Worm (Caenorhabditis elegans) whole organism, mixed stage, embryonic: ENCODE data around the gene Y65A5A.24.

Experiments
- M03D4.4 ChIP-seq: sonication (generic microtip); optimal IDR thresholded peaks from 2 replicates; lab custom pipeline; 2017; ENCODE audit warnings: mild to moderate bottlenecking, missing genetic modification characterization, missing compliant biosample characterization
- bed-3 ChIP-seq: fragments of 200-800 bp; sonication (Bioruptor generic); optimal IDR thresholded peaks from 3 replicates; lab custom pipeline; 2018; ENCODE audit warnings: mild to moderate bottlenecking, missing genetic modification characterization, moderate library complexity, missing compliant biosample characterization
- ceh-39 ChIP-seq: fragments of 150-350 bp; optimal IDR thresholded peaks from 2 replicates; lab custom pipeline; 2014; ENCODE audit warnings: missing biosample characterization, missing genetic modification characterization
- ceh-43 ChIP-seq: fragments of 200-800 bp; sonication (Bioruptor generic); optimal IDR thresholded peaks from 2 replicates; lab custom pipeline; 2018; ENCODE audit warnings: mild to moderate bottlenecking, missing genetic modification characterization, moderate library complexity, missing compliant biosample characterization
- ceh-83 ChIP-seq: fragments of 200-800 bp; sonication (Bioruptor generic); optimal IDR thresholded peaks from 2 replicates; lab custom pipeline; 2018; ENCODE audit warnings: mild to moderate bottlenecking, missing genetic modification characterization, missing compliant biosample characterization
- ces-1 ChIP-seq: fragments of 150-350 bp; optimal IDR thresholded peaks from 2 replicates; lab custom pipeline; 2014; ENCODE audit warnings: missing biosample characterization, missing genetic modification reagents, missing genetic modification characterization
- cnd-1 ChIP-seq: fragments of 200-800 bp; sonication (Bioruptor generic); optimal IDR thresholded peaks from 2 replicates; lab custom pipeline; 2018; ENCODE audit warnings: mild to moderate bottlenecking, missing genetic modification characterization, missing compliant biosample characterization
- drap-1 ChIP-seq: fragments of 200-800 bp; sonication (Bioruptor generic); optimal IDR thresholded peaks from 3 replicates; lab custom pipeline; 2018; ENCODE audit warnings: mild to moderate bottlenecking, missing genetic modification characterization, missing compliant biosample characterization
- elt-1 ChIP-seq: sonication (generic microtip); optimal IDR thresholded peaks from 2 replicates; lab custom pipeline; 2017; ENCODE audit warnings: missing genetic modification characterization, mild to moderate bottlenecking, missing compliant biosample characterization, antibody characterized with exemption, moderate library complexity, borderline replicate concordance; ENCODE audit not compliant: insufficient read depth
- elt-3 ChIP-seq: fragments of 150-350 bp; optimal IDR thresholded peaks from 2 replicates; lab custom pipeline; 2014; ENCODE audit warnings: missing biosample characterization, missing genetic modification characterization
- flh-1 ChIP-seq: fragments of 200-800 bp; sonication (Bioruptor generic); optimal IDR thresholded peaks from 2 replicates; lab custom pipeline; 2018; ENCODE audit warnings: mild to moderate bottlenecking, missing genetic modification characterization, moderate library complexity, missing compliant biosample characterization
- ham-2 ChIP-seq: fragments of 200-800 bp; sonication (Bioruptor generic); optimal IDR thresholded peaks from 2 replicates; lab custom pipeline; 2018; ENCODE audit warnings: mild to moderate bottlenecking, missing genetic modification characterization, missing compliant biosample characterization
- hlh-1 ChIP-seq: fragments of 150-350 bp; optimal IDR thresholded peaks from 2 replicates; lab custom pipeline; 2014; ENCODE audit warnings: missing biosample characterization, missing genetic modification reagents, missing genetic modification characterization
- lin-13 ChIP-seq: fragments of 150-350 bp; optimal IDR thresholded peaks from 2 replicates; lab custom pipeline; 2014; ENCODE audit warnings: missing biosample characterization, missing genetic modification characterization
- lin-32 ChIP-seq: fragments of 200-800 bp; sonication (Bioruptor generic); optimal IDR thresholded peaks from 2 replicates; lab custom pipeline; 2018; ENCODE audit warnings: mild to moderate bottlenecking, missing genetic modification characterization, missing compliant biosample characterization
- lsy-2 ChIP-seq: fragments of 150-350 bp; optimal IDR thresholded peaks from 2 replicates; lab custom pipeline; 2014; ENCODE audit warnings: missing biosample characterization, missing genetic modification characterization
- mab-5 ChIP-seq: fragments of 150-350 bp; optimal IDR thresholded peaks from 2 replicates; lab custom pipeline; 2014; ENCODE audit warnings: missing biosample characterization, missing genetic modification characterization
- mep-1 ChIP-seq: fragments of 150-350 bp; optimal IDR thresholded peaks from 2 replicates; lab custom pipeline; 2017; ENCODE audit warnings: missing biosample characterization, missing genetic modification reagents, missing genetic modification characterization, inconsistent platforms
- mls-2 ChIP-seq: sonication (generic microtip); optimal IDR thresholded peaks from 2 replicates; lab custom pipeline; 2016; ENCODE audit warnings: mild to moderate bottlenecking, missing genetic modification characterization, moderate library complexity, missing compliant biosample characterization
- nhr-12 ChIP-seq: fragments of 150-350 bp; optimal IDR thresholded peaks from 2 replicates; lab custom pipeline; 2014; ENCODE audit warnings: missing biosample characterization, missing genetic modification characterization
- nhr-2 ChIP-seq: fragments of 150-350 bp; optimal IDR thresholded peaks from 2 replicates; lab custom pipeline; 2014; ENCODE audit warnings: missing biosample characterization, missing genetic modification characterization
- nhr-237 ChIP-seq: fragments of 150-350 bp; optimal IDR thresholded peaks from 2 replicates; lab custom pipeline; 2014; ENCODE audit warnings: missing biosample characterization, missing genetic modification characterization
- pha-4 ChIP-seq: fragments of 150-350 bp; optimal IDR thresholded peaks from 2 replicates; lab custom pipeline; 2018; ENCODE audit warnings: missing biosample characterization, missing genetic modification reagents, missing genetic modification characterization
- sem-2 ChIP-seq: fragments of 200-800 bp; sonication (Bioruptor generic); optimal IDR thresholded peaks from 2 replicates; lab custom pipeline; 2018; ENCODE audit warnings: mild to moderate bottlenecking, missing genetic modification characterization, missing compliant biosample characterization
- snpc-4 ChIP-seq: fragments of 150-350 bp; optimal IDR thresholded peaks from 2 replicates; lab custom pipeline; 2014; ENCODE audit warnings: missing biosample characterization, missing genetic modification characterization
- sptf-1 ChIP-seq: sonication (generic microtip); optimal IDR thresholded peaks from 2 replicates; lab custom pipeline; 2017; ENCODE audit warnings: mild to moderate bottlenecking, missing genetic modification characterization, moderate library complexity, missing compliant biosample characterization
- tbx-8 ChIP-seq: fragments of 200-800 bp; sonication (Bioruptor generic); optimal IDR thresholded peaks from 2 replicates; lab custom pipeline; 2018; ENCODE audit warnings: mild to moderate bottlenecking, missing genetic modification characterization, moderate library complexity, missing compliant biosample characterization
- unc-120 ChIP-seq: sonication (generic microtip); optimal IDR thresholded peaks from 2 replicates; lab custom pipeline; 2017; ENCODE audit warnings: missing genetic modification characterization, missing compliant biosample characterization; ENCODE audit not compliant: poor library complexity, severe bottlenecking
- unc-39 ChIP-seq: fragments of 150-350 bp; optimal IDR thresholded peaks from 2 replicates; lab custom pipeline; 2014; ENCODE audit warnings: missing biosample characterization, missing genetic modification characterization
- unc-62 ChIP-seq: fragments of 150-350 bp; optimal IDR thresholded peaks from 2 replicates; lab custom pipeline; 2014; ENCODE audit warnings: missing biosample characterization, missing genetic modification reagents, missing genetic modification characterization
- zip-8 ChIP-seq: fragments of 150-350 bp; optimal IDR thresholded peaks from 2 replicates; lab custom pipeline; 2014; ENCODE audit warnings: missing biosample characterization, missing genetic modification characterization
- ztf-11 ChIP-seq: fragments of 150-350 bp; optimal IDR thresholded peaks from 2 replicates; lab custom pipeline; 2014; ENCODE audit warnings: missing biosample characterization, missing genetic modification characterization

Gene Y65A5A.24

DNA sequence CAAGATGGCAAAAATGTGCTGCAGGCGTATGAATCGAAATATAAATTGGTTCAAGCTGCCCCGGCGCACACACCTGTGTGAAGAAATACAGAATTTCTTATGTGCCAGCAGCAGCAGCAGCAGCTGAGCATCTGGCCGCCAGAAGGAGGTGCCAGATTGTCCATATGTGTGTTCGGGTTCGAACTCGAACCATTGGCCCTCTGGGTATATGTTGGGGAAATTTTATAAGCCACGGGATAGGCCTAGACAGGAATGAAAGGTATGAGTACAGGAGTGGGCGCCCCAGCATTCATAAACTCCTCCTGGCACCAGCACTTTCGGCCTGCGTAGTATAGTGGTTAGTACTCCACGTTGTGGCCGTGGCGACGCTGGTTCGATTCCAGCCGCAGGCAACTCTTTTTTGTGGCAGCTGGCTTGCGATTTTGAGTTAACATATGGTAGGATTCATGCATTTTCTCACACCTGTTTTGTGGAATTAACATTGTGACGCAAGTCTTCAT lies 5.6 kb upstream of the Y65A5A.24 start:
- TF ChIP-seq sptf-1 (tag; lab: Kevin White, UChicago) (peak; percentile 70), nhr-237 (tag; lab: Kevin White, UChicago) (no peak), sem-2 (GFP tag; lab: Kevin White, UChicago) (peak; percentile 37), ham-2 (peak; percentile 21), unc-39 (tag; lab: Kevin White, UChicago) (no peak), drap-1 (GFP tag; lab: Kevin White, UChicago) (peak; percentile 47), cnd-1 (tag; lab: Kevin White, UChicago) (peak; percentile 53), unc-120 (tag; lab: Kevin White, UChicago) (peak; percentile 17), elt-3 (tag; lab: Kevin White, UChicago) (no peak), lin-13 (no peak), lin-32 (GFP tag; lab: Kevin White, UChicago) (peak; percentile 93), ceh-39 (tag; lab: Kevin White, UChicago) (no peak), snpc-4 (tag; lab: Kevin White, UChicago) (no peak), ceh-43 (peak; percentile 50), bed-3 (GFP tag; lab: Kevin White, UChicago) (no peak), ces-1 (GFP tag; lab: Kevin White, UChicago) (no peak), nhr-2 (tag; lab: Kevin White, UChicago) (no peak), unc-62 (GFP tag; lab: Kevin White, UChicago) (no peak), mls-2 (peak; percentile 20), elt-1 (tag; lab: Kevin White, UChicago) (no peak), mep-1 (no peak), ztf-11 (no peak), flh-1 (peak; percentile 35), M03D4.4 (tag; lab: Kevin White, UChicago) (peak; percentile 70), ceh-83 (GFP tag; lab: Kevin White, UChicago) (no peak), hlh-1 (tag; lab: Kevin White, UChicago) (peak; percentile 14), nhr-12 (no peak)

DNA sequence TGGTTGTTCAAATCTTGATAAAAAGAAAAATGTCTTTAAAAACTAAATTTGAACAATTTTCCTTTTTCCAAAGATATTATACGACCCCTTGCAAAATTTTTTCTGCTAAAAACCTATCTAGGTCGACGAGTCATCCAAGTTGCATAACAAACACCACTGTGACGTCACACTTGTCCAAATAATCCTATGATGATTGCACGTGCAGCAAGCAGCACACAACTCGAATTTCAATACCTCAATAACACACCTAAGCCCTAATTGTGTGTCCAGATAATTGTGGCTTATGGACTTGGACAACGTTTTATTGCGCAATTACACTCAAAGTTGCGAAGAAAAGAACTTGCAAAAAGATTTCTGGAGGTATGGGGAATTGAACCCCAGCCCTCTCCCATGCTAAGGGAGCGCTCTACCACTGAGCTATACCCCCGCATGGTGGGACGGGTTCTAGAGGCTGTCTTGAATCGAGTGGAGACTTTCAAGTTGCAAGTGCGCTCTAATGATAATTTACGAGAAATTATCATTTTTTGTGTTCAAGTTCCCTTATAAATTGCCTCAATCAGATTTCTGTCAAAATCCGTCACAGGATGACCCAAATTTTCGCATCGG lies 4.8 kb upstream of the Y65A5A.24 start:
- no peak for TF ChIP-seq nhr-12
- TF ChIP-seq sptf-1 (tag; lab: Kevin White, UChicago): peak; percentile 67
- peak; percentile 66 for TF ChIP-seq sem-2 (GFP tag; lab: Kevin White, UChicago)
- TF ChIP-seq ztf-11: no peak
- no peak for TF ChIP-seq elt-1 (tag; lab: Kevin White, UChicago)
- peak; percentile 43 for TF ChIP-seq cnd-1 (tag; lab: Kevin White, UChicago)
- TF ChIP-seq drap-1 (GFP tag; lab: Kevin White, UChicago): peak; percentile 44
- peak; percentile 75 for TF ChIP-seq nhr-2 (tag; lab: Kevin White, UChicago)
- TF ChIP-seq flh-1: no peak
- TF ChIP-seq M03D4.4 (tag; lab: Kevin White, UChicago): peak; percentile 25
- no peak for TF ChIP-seq elt-3 (tag; lab: Kevin White, UChicago)
- TF ChIP-seq zip-8: peak; percentile 97
- peak; percentile 35 for TF ChIP-seq mls-2
- TF ChIP-seq nhr-237 (tag; lab: Kevin White, UChicago): no peak
- TF ChIP-seq unc-120 (tag; lab: Kevin White, UChicago): peak; percentile 15

DNA sequence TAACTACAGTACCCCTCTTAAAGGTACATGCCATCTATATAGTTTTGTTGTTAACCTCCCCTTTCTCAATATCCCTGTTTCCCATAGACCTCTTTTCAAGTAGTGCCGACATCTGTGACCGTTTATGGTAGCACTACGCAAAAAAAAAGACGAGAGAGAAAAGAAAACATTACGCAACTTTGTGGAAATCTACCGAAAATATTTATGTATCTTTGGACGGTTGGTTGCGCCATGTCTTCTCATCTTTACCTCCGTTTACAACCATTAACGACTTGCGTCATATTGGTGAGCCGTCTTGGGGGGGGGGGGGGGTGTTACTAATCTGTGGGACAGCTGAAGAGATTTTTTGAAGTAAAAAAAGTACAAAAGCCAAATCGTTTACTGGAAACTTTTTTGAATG lies 2.3 kb upstream of the Y65A5A.24 start:
- TF ChIP-seq zip-8: peak; percentile 91
- peak; percentile 89 for TF ChIP-seq nhr-2 (tag; lab: Kevin White, UChicago)
- TF ChIP-seq ham-2: no peak
- no peak for TF ChIP-seq ztf-11
- TF ChIP-seq, all 35 proteins: peak for 2

DNA sequence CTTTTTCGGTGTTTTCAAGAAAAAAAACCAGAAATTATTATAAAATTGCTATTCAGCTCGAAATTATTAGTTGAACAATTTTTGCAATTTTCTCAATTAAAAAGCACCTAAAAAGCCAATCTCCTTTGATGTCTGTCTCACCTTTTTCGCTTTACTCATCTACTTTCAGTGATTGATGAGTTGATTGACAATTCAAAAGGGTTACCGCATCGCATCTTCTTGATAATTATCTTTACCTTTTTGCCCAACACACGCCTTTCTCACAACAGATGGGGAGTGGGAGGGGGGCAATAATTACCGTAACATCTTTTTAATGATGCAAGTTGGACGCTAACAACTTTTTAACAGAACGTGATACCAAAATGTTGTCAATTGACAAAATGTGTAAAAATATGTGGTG lies 2.9 kb downstream of the Y65A5A.24 start:
- TF ChIP-seq snpc-4 (tag; lab: Kevin White, UChicago): no peak
- TF ChIP-seq unc-62 (GFP tag; lab: Kevin White, UChicago): peak; percentile 56
- TF ChIP-seq zip-8: no peak
- no peak for TF ChIP-seq pha-4 (tag; lab: Kevin White, UChicago)
- TF ChIP-seq ztf-11: no peak
- no peak for TF ChIP-seq unc-120 (tag; lab: Kevin White, UChicago)
- no peak for TF ChIP-seq mep-1
- no peak for TF ChIP-seq mls-2
- TF ChIP-seq unc-39 (tag; lab: Kevin White, UChicago): no peak
- TF ChIP-seq tbx-8 (GFP tag; lab: Kevin White, UChicago): no peak
- TF ChIP-seq sem-2 (GFP tag; lab: Kevin White, UChicago): no peak
- TF ChIP-seq nhr-2 (tag; lab: Kevin White, UChicago): no peak
- no peak for TF ChIP-seq lsy-2 (tag; lab: Kevin White, UChicago)
- no peak for TF ChIP-seq hlh-1 (tag; lab: Kevin White, UChicago)
- no peak for TF ChIP-seq mab-5 (tag; lab: Kevin White, UChicago)
- no peak for TF ChIP-seq cnd-1 (tag; lab: Kevin White, UChicago)
- TF ChIP-seq ceh-43: peak; percentile 50
